Worm (Caenorhabditis elegans) whole organism, L4 larva: ENCODE measurements around the gene sfrp-1.

Experiments
- F10B5.3 ChIP-seq: sonication (generic microtip); optimal IDR thresholded peaks from 2 replicates; lab custom pipeline; 2016; ENCODE audit warnings: mild to moderate bottlenecking, missing genetic modification characterization, missing compliant biosample characterization
- F44E2.7 ChIP-seq: fragments of 200-800 bp; sonication (Bioruptor generic); IDR thresholded peaks from 2 replicates; pipeline ENCODE4 v2.1.2; 2022; ENCODE audit warnings: missing genetic modification characterization, missing compliant biosample characterization
- daf-12 ChIP-seq: fragments of 150-350 bp; optimal IDR thresholded peaks from 2 replicates; lab custom pipeline; 2014; ENCODE audit warnings: missing biosample characterization, missing genetic modification reagents, missing genetic modification characterization
- jun-1 ChIP-seq: fragments of 150-350 bp; optimal IDR thresholded peaks from 2 replicates; lab custom pipeline; 2014; ENCODE audit warnings: missing biosample characterization, missing genetic modification reagents, missing genetic modification characterization
- nhr-76 ChIP-seq: fragments of 150-350 bp; optimal IDR thresholded peaks from 2 replicates; lab custom pipeline; 2014; ENCODE audit warnings: missing biosample characterization, missing genetic modification characterization
- nhr-77 ChIP-seq: fragments of 150-350 bp; optimal IDR thresholded peaks from 2 replicates; lab custom pipeline; 2014; ENCODE audit warnings: missing biosample characterization, missing genetic modification characterization
- unc-62 ChIP-seq, 3 experiments: fragments of 150-350 bp in 1 of 3; sonication (generic microtip); optimal IDR thresholded peaks in 2 of 3; peaks in 1 of 3; 1 replicate in 1 of 3; 2 replicates in 2 of 3; lab custom pipeline; 2014 to 2017; ENCODE audit warnings: missing biosample characterization in 3 of 3, missing genetic modification characterization in 3 of 3, missing genetic modification reagents in 3 of 3, missing genotype in 1 of 3
- zag-1 ChIP-seq: fragments of 150-350 bp; optimal IDR thresholded peaks from 2 replicates; lab custom pipeline; 2014; ENCODE audit warnings: missing biosample characterization, missing genetic modification characterization
- zfp-2 ChIP-seq: sonication (generic microtip); optimal IDR thresholded peaks from 2 replicates; lab custom pipeline; 2016; ENCODE audit warnings: mild to moderate bottlenecking, missing genetic modification characterization, missing compliant biosample characterization
- zfp-3 ChIP-seq: fragments of 200-800 bp; sonication (Bioruptor generic); conservative IDR thresholded peaks from 2 replicates; pipeline ENCODE4 v1.3.6; 2022; ENCODE audit warnings: missing genetic modification reagents, missing genetic modification characterization, missing compliant biosample characterization

- TF ChIP-seq jun-1 (no peak), daf-12 (no peak), zfp-2 (tag; lab: Kevin White, UChicago) (no peak), unc-62 (GFP tag; optimal IDR thresholded peaks at IDR 0.05 in 1 of 2; lab: Kevin White, UChicago) (no peak), unc-62 (tag; optimal IDR thresholded peaks at IDR 0.05; lab: Kevin White, UChicago) (no peak), nhr-77 (tag; lab: Kevin White, UChicago) (no peak), zag-1 (no peak), F44E2.7 (GFP tag; lab: Robert Waterston, UW) (no peak), zfp-3 (GFP tag; lab: Robert Waterston, UW) (no peak), F10B5.3 (tag; lab: Kevin White, UChicago) (no peak), nhr-76 (tag; lab: Kevin White, UChicago) (no peak)
These were observed 11.2 kb upstream of the sfrp-1 start, which contains the start of gene nlp-71 for ce11 chrIV:6413482-6413881.
